Fruit fly (Drosophila melanogaster): Measurements from ENCODE around the gene CG5080.

DNA sequence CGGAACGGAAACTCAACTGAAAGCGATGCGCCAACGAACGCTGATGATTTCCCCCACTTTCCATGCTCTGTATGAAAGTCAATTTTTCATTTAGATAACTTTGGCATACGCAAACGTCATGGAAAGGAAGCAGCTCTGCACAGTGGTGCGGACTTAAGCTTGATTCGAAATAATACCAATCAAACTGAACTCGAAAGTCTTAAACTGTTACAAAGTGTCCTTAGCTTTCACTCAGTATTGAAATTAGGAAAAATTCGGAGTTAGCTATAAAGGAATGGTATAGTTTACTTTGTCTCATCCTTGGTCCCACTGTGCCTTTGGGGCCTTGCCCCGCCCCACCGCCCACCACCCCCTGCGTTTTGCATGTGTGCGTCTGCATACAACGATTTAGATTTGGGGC is 43.7 kb upstream of the CG5080 start:
- TF ChIP-seq Clk (GFP tag; optimal IDR thresholded peaks at IDR 0.05) (no peak), Hr96 (GFP tag; optimal IDR thresholded peaks at IDR 0.05) (no peak), cnc (optimal IDR thresholded peaks at IDR 0.05) (no peak), toe (GFP tag; optimal IDR thresholded peaks at IDR 0.05) (no peak), CG11617 (GFP tag; optimal IDR thresholded peaks at IDR 0.05) (no peak), CG1620 (GFP tag; optimal IDR thresholded peaks at IDR 0.05) (no peak), CG14711 (tag; optimal IDR thresholded peaks at IDR 0.05) (no peak), CG5204 (GFP tag; optimal IDR thresholded peaks at IDR 0.05) (no peak), ovo (GFP tag; optimal IDR thresholded peaks at IDR 0.05) (no peak), CG12768 (GFP tag; optimal IDR thresholded peaks at IDR 0.05) (no peak), cic (GFP tag; optimal IDR thresholded peaks at IDR 0.05) (no peak), tj (GFP tag; optimal IDR thresholded peaks at IDR 0.05) (no peak)
